Fruit fly (Drosophila melanogaster) whole organism, prepupa: ENCODE measurements around the gene UQCR-C1.

Source experiments
- CG10669 ChIP-seq: fragments of 200-800 bp; sonication (Bioruptor generic); optimal IDR thresholded peaks from 3 replicates; lab custom pipeline; 2018; ENCODE audit warnings: missing biosample characterization, mild to moderate bottlenecking, missing genetic modification characterization, moderate library complexity
- CG3032 ChIP-seq: fragments of 200-800 bp; optimal IDR thresholded peaks from 2 replicates; lab custom pipeline; 2019; ENCODE audit warnings: missing biosample characterization, mild to moderate bottlenecking, missing genetic modification characterization, moderate library complexity
- Hr39 ChIP-seq: fragments of 200-800 bp; sonication (Bioruptor generic); optimal IDR thresholded peaks from 2 replicates; lab custom pipeline; 2016; ENCODE audit warnings: missing biosample characterization, missing genetic modification characterization
- Met ChIP-seq: fragments of 200-800 bp; sonication (Bioruptor generic); optimal IDR thresholded peaks from 3 replicates; lab custom pipeline; 2016; ENCODE audit warnings: missing biosample characterization, missing genetic modification characterization
- OdsH ChIP-seq: fragments of 200-800 bp; sonication (Bioruptor generic); optimal IDR thresholded peaks from 3 replicates; lab custom pipeline; 2016; ENCODE audit warnings: missing biosample characterization, missing genetic modification characterization
- achi ChIP-seq: fragments of 200-800 bp; sonication (Bioruptor generic); optimal IDR thresholded peaks from 3 replicates; lab custom pipeline; 2016; ENCODE audit warnings: missing biosample characterization, missing genetic modification characterization
- cyc ChIP-seq: fragments of 200-800 bp; sonication (Bioruptor generic); optimal IDR thresholded peaks from 3 replicates; lab custom pipeline; 2016; ENCODE audit warnings: missing biosample characterization, missing genetic modification characterization
- eg ChIP-seq: fragments of 200-800 bp; sonication (Bioruptor generic); IDR thresholded peaks from 3 replicates; pipeline ENCODE4 v1.3.6; 2022; ENCODE audit warnings: missing biosample characterization, missing genetic modification characterization
- net ChIP-seq: fragments of 200-800 bp; sonication (Bioruptor generic); optimal IDR thresholded peaks from 3 replicates; lab custom pipeline; 2016; ENCODE audit warnings: missing biosample characterization, missing genetic modification characterization
- pdm3 ChIP-seq: fragments of 200-800 bp; sonication (Bioruptor generic); optimal IDR thresholded peaks from 3 replicates; lab custom pipeline; 2016; ENCODE audit warnings: missing biosample characterization, missing genetic modification characterization
- ss ChIP-seq, 2 experiments: fragments of 200-800 bp; sonication (Bioruptor generic); optimal IDR thresholded peaks; 2 replicates in 1 of 2; 3 replicates in 1 of 2; lab custom pipeline; 2017 to 2018; ENCODE audit warnings: mild to moderate bottlenecking in 2 of 2, missing biosample characterization in 2 of 2, missing genetic modification characterization in 2 of 2, moderate library complexity in 1 of 2
- vri ChIP-seq: fragments of 200-800 bp; sonication (Bioruptor generic); optimal IDR thresholded peaks from 3 replicates; lab custom pipeline; 2016; ENCODE audit warnings: missing biosample characterization, mild to moderate bottlenecking, missing genetic modification characterization

DNA sequence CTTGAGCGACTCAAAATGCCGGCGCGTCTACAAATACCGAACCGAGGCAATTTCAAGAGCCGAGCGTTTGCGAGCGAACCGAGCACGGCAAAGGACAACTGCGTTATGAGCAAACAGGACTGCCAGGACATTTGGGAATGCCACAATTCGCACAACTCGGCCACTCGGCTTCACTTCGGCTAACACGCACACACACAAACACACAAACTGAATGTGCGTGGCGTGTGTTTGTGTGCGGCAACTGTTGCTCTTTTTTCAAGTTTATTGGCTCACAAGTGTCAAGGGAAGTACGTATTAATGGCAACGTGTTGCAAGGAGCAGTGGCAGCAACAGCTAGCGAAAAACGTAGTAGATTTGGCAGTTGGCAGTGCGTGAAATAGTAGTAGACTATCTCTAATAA lies 16.7 kb upstream of the UQCR-C1 start:
- TF ChIP-seq pdm3 (GFP tag; lab: Kevin White, UChicago), result no peak
- no peak for TF ChIP-seq OdsH
- no peak for TF ChIP-seq cyc (GFP tag; lab: Kevin White, UChicago)
- no peak for TF ChIP-seq CG10669 (GFP tag; lab: Kevin White, UChicago)
- TF ChIP-seq eg (GFP tag; lab: Robert Waterston, UW), result no peak
- no peak for TF ChIP-seq Hr39 (GFP tag; lab: Kevin White, UChicago)
- TF ChIP-seq vri (GFP tag; lab: Kevin White, UChicago), result no peak
- no peak for TF ChIP-seq CG3032 (tag; lab: Kevin White, UChicago)
- TF ChIP-seq net, result no peak
- TF ChIP-seq achi (GFP tag; lab: Kevin White, UChicago), result no peak
- no peak for TF ChIP-seq Met (GFP tag; lab: Kevin White, UChicago)
- TF ChIP-seq ss (GFP tag; optimal IDR thresholded peaks at IDR 0.05; lab: Kevin White, UChicago), result no peak
